Worm (Caenorhabditis elegans): ENCODE results near the gene str-173.

str-173 gene

DNA sequence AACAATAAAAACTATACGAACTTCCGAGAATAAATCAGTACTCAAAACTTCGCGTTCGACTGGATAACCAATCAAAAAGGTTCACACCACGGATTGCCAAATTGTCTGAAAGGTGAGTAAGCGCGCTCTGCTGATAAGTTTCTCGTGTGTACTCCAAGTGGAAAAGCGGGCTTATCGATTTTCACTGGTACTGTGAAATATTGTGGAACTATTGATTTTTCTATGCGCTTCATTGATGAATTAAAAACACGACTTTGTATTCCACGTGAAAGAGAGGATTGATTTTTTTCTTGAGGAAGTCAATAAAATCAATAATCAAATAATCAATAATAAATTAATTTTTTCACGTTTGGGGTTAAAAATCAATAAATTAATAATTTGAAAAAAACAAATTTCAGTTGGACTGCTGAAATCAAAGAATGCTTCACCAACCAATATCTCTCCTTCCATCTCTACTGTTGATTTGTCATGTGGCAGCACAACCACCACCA, 44.1 kb downstream of the str-173 start, which contains the start of gene T08B6.4:
Gene T08B6.4, plus strand, starts transcription at position 51 of the 491 bp plus-strand sequence.
- TF ChIP-seq mab-5 (tag; optimal IDR thresholded peaks at IDR 0.05) (no peak), nhr-237 (tag; optimal IDR thresholded peaks at IDR 0.05) (no peak), drap-1 (GFP tag; optimal IDR thresholded peaks at IDR 0.05) (no peak), snpc-4 (tag; optimal IDR thresholded peaks at IDR 0.05) (no peak), zip-8 (tag; optimal IDR thresholded peaks at IDR 0.05) (no peak), unc-62 (GFP tag; optimal IDR thresholded peaks at IDR 0.05) (no peak), nhr-28 (tag; optimal IDR thresholded peaks at IDR 0.05) (no peak), ceh-83 (GFP tag; optimal IDR thresholded peaks at IDR 0.05) (no peak)

ce11 chrIV:4909039-4909438, 47.5 kb downstream of the str-173 start, which contains the start of gene str-159:
TSS of gene str-159 (plus strand) at chrIV:4909339.
- TF ChIP-seq mab-5 (tag; optimal IDR thresholded peaks at IDR 0.05): no peak
- no peak for TF ChIP-seq nhr-12 (tag; optimal IDR thresholded peaks at IDR 0.05)
- TF ChIP-seq zip-8 (tag; optimal IDR thresholded peaks at IDR 0.05): no peak

DNA sequence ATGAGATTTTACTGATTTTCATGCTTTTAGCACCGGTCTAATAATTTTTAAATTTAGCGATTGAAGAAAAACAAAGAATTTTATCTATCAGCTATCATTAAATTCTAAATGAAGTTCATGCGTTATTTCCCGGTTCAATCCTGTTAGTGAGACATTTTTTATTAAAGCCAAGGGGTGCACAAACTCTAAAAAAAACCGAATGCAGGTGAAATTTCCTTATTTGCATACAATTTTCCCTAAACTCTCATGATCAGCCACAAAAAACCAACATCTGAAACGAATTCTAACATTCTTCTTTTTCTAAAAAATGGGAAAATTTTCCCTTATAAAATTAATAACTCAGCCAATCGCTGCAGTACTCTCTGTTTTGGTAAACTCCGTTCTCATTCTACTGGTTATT, 51.5 kb downstream of the str-173 start, which contains the start of gene str-156:
Gene str-156, plus strand, starts transcription at position 301 of the 400 bp plus-strand sequence.
- TF ChIP-seq M03D4.4 (tag; optimal IDR thresholded peaks at IDR 0.05) (no peak), lin-13 (tag; optimal IDR thresholded peaks at IDR 0.05) (no peak), nhr-237 (tag; optimal IDR thresholded peaks at IDR 0.05) (no peak), nhr-28 (tag; optimal IDR thresholded peaks at IDR 0.05) (no peak), ces-1 (GFP tag; optimal IDR thresholded peaks at IDR 0.05) (no peak), bed-3 (GFP tag; optimal IDR thresholded peaks at IDR 0.05) (no peak), elt-1 (tag; optimal IDR thresholded peaks at IDR 0.05; ENCODE audit: borderline replicate concordance, insufficient read depth) (no peak), cnd-1 (tag; optimal IDR thresholded peaks at IDR 0.05) (no peak), ztf-11 (tag; optimal IDR thresholded peaks at IDR 0.05) (no peak), sem-2 (GFP tag; optimal IDR thresholded peaks at IDR 0.05) (no peak), mep-1 (tag; optimal IDR thresholded peaks at IDR 0.05) (no peak)
